Worm (Caenorhabditis elegans) whole organism, early embryonic: ENCODE results near the gene rpn-12.

Experiments
- B0310.2 ChIP-seq: sonication (generic microtip); optimal IDR thresholded peaks from 2 replicates; lab custom pipeline; 2016; ENCODE audit warnings: mild to moderate bottlenecking, missing genetic modification characterization, missing compliant biosample characterization
- F13C5.2 ChIP-seq: sonication (generic microtip); optimal IDR thresholded peaks from 2 replicates; lab custom pipeline; 2017; ENCODE audit warnings: mild to moderate bottlenecking, missing genetic modification characterization, inconsistent platforms, missing compliant biosample characterization
- aly-1 ChIP-seq: sonication (generic microtip); optimal IDR thresholded peaks from 2 replicates; lab custom pipeline; 2016; ENCODE audit warnings: missing genetic modification characterization, missing compliant biosample characterization
- ama-1 ChIP-seq: fragments of 150-350 bp; optimal IDR thresholded peaks from 2 replicates; lab custom pipeline; 2014
- ceh-13 ChIP-seq: fragments of 200-800 bp; sonication (Bioruptor generic); optimal IDR thresholded peaks from 2 replicates; lab custom pipeline; 2018; ENCODE audit warnings: mild to moderate bottlenecking, missing genetic modification characterization, missing compliant biosample characterization
- ceh-36 ChIP-seq: sonication (generic microtip); optimal IDR thresholded peaks from 2 replicates; lab custom pipeline; 2016; ENCODE audit warnings: missing genetic modification characterization, inconsistent platforms, missing compliant biosample characterization
- ets-7 ChIP-seq: sonication (generic microtip); optimal IDR thresholded peaks from 2 replicates; lab custom pipeline; 2016; ENCODE audit warnings: missing genotype, missing genetic modification characterization, missing compliant biosample characterization
- flt-1 ChIP-seq: fragments of 200-800 bp; sonication (Bioruptor generic); IDR thresholded peaks from 2 replicates; pipeline ENCODE4 v1.3.6; 2022; ENCODE audit warnings: missing genetic modification characterization, missing compliant biosample characterization
- hmbx-1 ChIP-seq: sonication (generic microtip); optimal IDR thresholded peaks from 2 replicates; lab custom pipeline; 2016; ENCODE audit warnings: mild to moderate bottlenecking, missing genetic modification characterization, missing compliant biosample characterization
- hmg-4 ChIP-seq: fragments of 200-800 bp; sonication (Bioruptor generic); optimal IDR thresholded peaks from 2 replicates; lab custom pipeline; 2018; ENCODE audit warnings: mild to moderate bottlenecking, missing genetic modification characterization, missing compliant biosample characterization
- hnd-1 ChIP-seq: sonication (generic microtip); optimal IDR thresholded peaks from 2 replicates; lab custom pipeline; 2016; ENCODE audit warnings: missing genetic modification characterization, missing compliant biosample characterization
- pes-1 ChIP-seq: fragments of 200-800 bp; sonication (Bioruptor generic); IDR thresholded peaks from 2 replicates; pipeline ENCODE4 v1.3.6; 2022; ENCODE audit warnings: missing genetic modification reagents, missing genetic modification characterization, missing compliant biosample characterization
- scrt-1 ChIP-seq: fragments of 200-800 bp; sonication (Bioruptor generic); IDR thresholded peaks from 2 replicates; pipeline ENCODE4 v1.3.6; 2022; ENCODE audit warnings: missing genetic modification characterization, missing compliant biosample characterization
- sea-1 ChIP-seq: fragments of 200-800 bp; sonication (Bioruptor generic); conservative IDR thresholded peaks from 2 replicates; pipeline ENCODE4 v1.3.6; 2022; ENCODE audit warnings: missing genetic modification characterization, missing compliant biosample characterization
- tbx-11 ChIP-seq: fragments of 200-800 bp; sonication (Bioruptor generic); IDR thresholded peaks from 2 replicates; pipeline ENCODE4 v1.3.6; 2022; ENCODE audit warnings: missing genetic modification characterization, missing compliant biosample characterization
- tbx-37 ChIP-seq: fragments of 200-800 bp; sonication (Bioruptor generic); conservative IDR thresholded peaks from 2 replicates; pipeline ENCODE4 v1.3.6; 2022; ENCODE audit warnings: missing genetic modification reagents, missing genetic modification characterization, missing compliant biosample characterization
- tra-4 ChIP-seq: sonication (generic microtip); optimal IDR thresholded peaks from 2 replicates; lab custom pipeline; 2017; ENCODE audit warnings: missing genetic modification characterization, missing compliant biosample characterization

Gene rpn-12

DNA sequence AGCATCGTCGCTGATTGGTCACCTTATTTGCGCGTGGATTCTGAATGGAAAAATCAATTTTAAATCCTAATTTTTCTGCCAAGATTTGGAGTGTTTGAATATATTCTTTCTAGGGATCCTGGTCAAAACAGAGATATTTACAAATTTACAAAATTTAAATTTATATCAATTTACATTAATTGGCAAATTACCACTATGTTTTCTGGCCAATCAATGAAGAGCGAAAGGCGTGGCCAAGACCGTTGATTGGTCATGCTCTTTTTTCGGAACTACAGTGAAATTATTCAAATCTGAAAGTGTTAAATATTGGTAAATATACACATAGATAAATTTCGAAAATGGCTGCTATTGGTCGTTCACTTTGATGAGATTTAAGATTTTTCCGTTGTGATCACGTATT lies 10.2 kb upstream of the rpn-12 start:
- TF ChIP-seq F13C5.2 (tag; lab: Kevin White, UChicago) (no peak), aly-1 (tag; lab: Kevin White, UChicago) (no peak), scrt-1 (no peak), hnd-1 (tag; lab: Kevin White, UChicago) (no peak), tbx-37 (GFP tag; lab: Robert Waterston, UW) (no peak)

DNA sequence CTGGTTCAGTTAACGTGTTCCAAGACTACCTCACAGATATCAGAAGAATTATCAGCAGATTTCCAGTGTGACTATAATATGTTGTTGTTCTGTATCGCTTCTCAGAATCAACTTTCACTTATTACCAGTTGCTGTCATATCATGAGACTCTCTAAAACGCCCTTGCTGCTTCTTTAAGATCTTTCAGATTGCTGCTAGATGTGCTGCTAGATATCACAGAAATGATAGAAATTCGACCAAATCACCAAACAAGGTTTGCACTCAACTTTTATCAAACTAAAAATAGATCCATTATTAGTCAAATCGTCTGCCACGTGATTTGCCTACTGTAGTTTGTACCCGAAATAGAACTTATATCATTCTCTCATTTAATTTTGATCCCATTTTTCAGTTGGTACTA lies 8.4 kb upstream of the rpn-12 start:
- no peak for TF ChIP-seq ceh-36 (tag; lab: Kevin White, UChicago)
- TF ChIP-seq tbx-37 (GFP tag; lab: Robert Waterston, UW) = no peak
- no peak for TF ChIP-seq pes-1

DNA sequence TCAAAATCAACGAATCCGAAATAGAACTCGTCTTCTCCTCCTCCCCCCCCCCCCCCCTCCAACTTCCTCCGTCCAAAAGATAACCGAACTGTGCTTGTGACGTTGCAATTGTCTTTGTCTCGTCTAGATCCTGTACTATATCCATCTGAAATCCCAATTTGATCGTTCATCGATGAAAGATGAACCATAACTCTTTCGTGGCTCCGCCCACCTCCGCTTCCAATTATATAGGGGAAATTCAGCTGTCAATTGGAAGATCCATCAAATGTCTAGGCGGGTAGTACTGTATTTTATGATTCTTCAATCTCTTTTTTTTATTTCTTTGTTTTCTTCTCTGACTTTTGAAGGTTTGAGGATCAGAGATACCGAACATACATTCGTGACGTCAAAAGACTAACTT lies 7.5 kb upstream of the rpn-12 start:
- TF ChIP-seq ets-7 (tag; lab: Kevin White, UChicago) (no peak), ama-1 (lab: Kevin White, UChicago) (no peak), tbx-11 (GFP tag; lab: Robert Waterston, UW) (no peak), F13C5.2 (tag; lab: Kevin White, UChicago) (no peak), pes-1 (no peak), scrt-1 (no peak), ceh-36 (tag; lab: Kevin White, UChicago) (no peak), B0310.2 (no peak), ceh-13 (GFP tag; lab: Kevin White, UChicago) (no peak), hmg-4 (GFP tag; lab: Kevin White, UChicago) (no peak)

DNA sequence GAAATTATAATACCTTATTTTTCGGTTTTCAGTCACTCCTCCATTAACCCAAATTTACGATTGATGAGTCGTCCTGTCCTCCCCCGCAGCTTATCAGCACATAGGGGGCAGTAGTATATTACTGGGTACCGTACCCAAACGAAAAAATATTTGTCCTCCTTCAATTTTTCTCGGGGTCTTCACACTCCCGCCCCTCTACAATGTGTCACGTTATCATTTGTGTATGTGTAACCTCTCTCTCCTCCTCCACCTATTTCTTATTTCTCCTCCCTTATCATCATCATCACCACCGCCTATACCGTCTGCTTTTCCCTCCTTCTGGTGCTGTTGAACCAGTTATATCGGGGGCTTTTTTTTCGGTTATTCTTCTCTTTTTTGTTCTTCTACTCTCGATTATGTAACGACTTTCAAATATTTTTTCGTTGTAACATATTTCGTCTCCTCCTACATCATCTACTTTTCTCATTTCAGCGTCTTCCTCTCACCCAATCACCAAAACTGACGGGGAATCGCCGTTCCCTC lies 6.6 kb upstream of the rpn-12 start, which contains the start of gene ghi-1:
Gene ghi-1, plus strand, starts transcription at position 472 of the 522 bp plus-strand sequence.
- TF ChIP-seq hmg-4 (GFP tag; lab: Kevin White, UChicago) (no peak), tbx-11 (GFP tag; lab: Robert Waterston, UW) (no peak), pes-1 (no peak), ets-7 (tag; lab: Kevin White, UChicago) (no peak), aly-1 (tag; lab: Kevin White, UChicago) (no peak), tra-4 (tag; lab: Kevin White, UChicago) (no peak), ceh-36 (tag; lab: Kevin White, UChicago) (no peak), B0310.2 (no peak), hmbx-1 (no peak), hnd-1 (tag; lab: Kevin White, UChicago) (no peak), ama-1 (lab: Kevin White, UChicago) (no peak)

DNA sequence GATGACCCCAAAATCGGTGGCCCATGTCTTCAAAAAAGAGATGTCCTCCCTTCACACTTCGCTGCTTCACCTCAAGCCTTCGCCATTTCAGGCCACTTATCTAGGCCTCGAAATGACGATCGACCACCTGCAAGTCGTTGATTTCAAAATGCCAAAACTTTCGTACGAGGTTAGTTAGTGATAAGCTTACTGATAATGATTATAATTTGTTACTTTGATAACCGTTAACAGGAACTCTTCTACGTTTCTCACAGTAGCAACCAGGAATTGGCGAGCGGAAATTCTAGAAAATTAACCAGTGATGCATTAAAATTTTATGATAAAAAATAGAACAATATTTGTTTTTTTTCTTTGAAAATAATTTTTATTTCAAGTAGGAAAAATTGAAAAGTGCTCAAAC lies 6.0 kb upstream of the rpn-12 start:
- TF ChIP-seq tra-4 (tag; lab: Kevin White, UChicago) = no peak

DNA sequence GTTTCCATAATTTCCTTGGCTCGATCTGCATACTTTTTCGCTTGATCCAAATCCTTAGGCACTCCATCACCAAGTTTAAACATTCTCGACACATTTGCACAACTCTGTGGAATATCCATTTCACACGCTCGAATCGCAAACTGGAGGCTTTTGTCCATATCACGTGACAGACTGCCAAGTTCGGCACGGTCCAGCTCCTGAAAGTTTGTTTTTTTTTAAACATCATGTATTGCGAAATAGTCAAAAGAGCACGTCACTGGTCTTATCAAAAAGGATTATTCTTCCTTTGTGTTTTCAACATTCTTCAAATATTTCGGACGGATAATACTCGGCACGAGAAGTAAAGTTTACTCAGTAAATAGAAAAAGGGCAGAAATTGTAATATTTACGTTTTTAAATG lies 3.7 kb upstream of the rpn-12 start:
- TF ChIP-seq hmbx-1 (no peak), tra-4 (tag; lab: Kevin White, UChicago) (no peak), flt-1 (GFP tag; lab: Robert Waterston, UW) (no peak), ama-1 (lab: Kevin White, UChicago) (no peak), B0310.2 (no peak), sea-1 (GFP tag; lab: Robert Waterston, UW) (no peak), tbx-11 (GFP tag; lab: Robert Waterston, UW) (no peak), pes-1 (no peak), F13C5.2 (tag; lab: Kevin White, UChicago) (no peak), hnd-1 (tag; lab: Kevin White, UChicago) (no peak), tbx-37 (GFP tag; lab: Robert Waterston, UW) (no peak)

DNA sequence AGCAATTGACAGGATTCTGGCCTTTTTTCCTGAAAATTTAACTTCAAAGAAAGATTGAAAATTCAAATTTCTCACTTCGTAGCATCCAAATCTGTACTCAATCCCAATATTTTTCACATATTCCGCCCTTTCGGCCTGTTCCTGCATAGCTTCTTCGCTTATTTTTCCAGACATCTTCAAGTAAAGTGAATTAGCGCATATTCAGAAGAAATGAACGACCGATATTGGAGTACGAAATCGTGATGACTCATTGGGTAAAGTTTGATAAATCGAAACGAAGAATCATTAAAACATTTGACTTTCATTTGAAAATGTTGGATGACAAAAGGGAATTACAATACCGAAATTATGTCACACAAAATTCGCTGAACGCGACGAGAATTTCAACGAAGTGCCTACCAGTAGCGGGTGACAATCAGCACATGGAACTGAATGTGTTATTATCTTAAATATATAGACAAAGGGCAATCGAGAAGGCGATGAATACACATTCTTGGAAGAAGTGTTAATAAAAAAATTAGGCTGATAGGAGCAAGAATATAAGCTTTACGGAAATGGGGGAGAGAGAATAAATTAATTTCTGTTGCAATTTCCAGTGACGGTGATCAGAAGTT lies 1.8 kb upstream of the rpn-12 start, which contains the start of gene coa-7:
Gene coa-7, minus strand, starts transcription at position 174 of the 614 bp plus-strand sequence.
- TF ChIP-seq hmbx-1 (no peak), F13C5.2 (tag; lab: Kevin White, UChicago) (no peak), pes-1 (no peak), hmg-4 (GFP tag; lab: Kevin White, UChicago) (no peak), sea-1 (GFP tag; lab: Robert Waterston, UW) (no peak), tbx-37 (GFP tag; lab: Robert Waterston, UW) (no peak), B0310.2 (no peak), scrt-1 (no peak), ceh-36 (tag; lab: Kevin White, UChicago) (no peak), ama-1 (lab: Kevin White, UChicago) (no peak), ets-7 (tag; lab: Kevin White, UChicago) (no peak), tbx-11 (GFP tag; lab: Robert Waterston, UW) (no peak), hnd-1 (tag; lab: Kevin White, UChicago) (no peak), flt-1 (GFP tag; lab: Robert Waterston, UW) (no peak), ceh-13 (GFP tag; lab: Kevin White, UChicago) (no peak), tra-4 (tag; lab: Kevin White, UChicago) (no peak), aly-1 (tag; lab: Kevin White, UChicago) (no peak)

DNA sequence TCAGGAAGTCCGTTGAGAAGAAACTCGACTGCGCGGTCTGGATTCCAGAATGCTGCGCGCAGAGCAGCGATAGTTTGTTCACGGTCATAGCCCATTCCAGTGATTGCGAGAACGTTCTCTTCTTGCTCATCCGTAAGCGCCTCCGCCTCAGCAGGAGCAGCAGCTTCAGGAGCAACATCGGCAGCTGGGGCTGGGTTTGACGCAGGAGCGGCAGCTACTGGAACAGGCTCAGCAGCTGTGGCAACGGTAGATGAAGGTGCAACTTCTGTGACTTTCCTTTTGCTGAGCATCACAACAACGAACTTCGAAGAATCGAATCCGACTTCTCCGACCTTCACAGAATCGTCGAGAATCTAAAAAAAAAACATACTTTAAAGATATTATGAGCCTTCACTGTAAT lies 799 bp upstream of the rpn-12 start:
- no peak for TF ChIP-seq hmbx-1
- TF ChIP-seq scrt-1 = no peak
- TF ChIP-seq ceh-13 (GFP tag; lab: Kevin White, UChicago) = no peak
- no peak for TF ChIP-seq hmg-4 (GFP tag; lab: Kevin White, UChicago)
- no peak for TF ChIP-seq tbx-37 (GFP tag; lab: Robert Waterston, UW)
- no peak for TF ChIP-seq flt-1 (GFP tag; lab: Robert Waterston, UW)
- no peak for TF ChIP-seq ceh-36 (tag; lab: Kevin White, UChicago)
- TF ChIP-seq aly-1 (tag; lab: Kevin White, UChicago) = no peak
- TF ChIP-seq tra-4 (tag; lab: Kevin White, UChicago) = no peak
- TF ChIP-seq ets-7 (tag; lab: Kevin White, UChicago) = no peak
- no peak for TF ChIP-seq B0310.2
- TF ChIP-seq F13C5.2 (tag; lab: Kevin White, UChicago) = no peak
- TF ChIP-seq sea-1 (GFP tag; lab: Robert Waterston, UW) = no peak
- TF ChIP-seq tbx-11 (GFP tag; lab: Robert Waterston, UW) = no peak
- no peak for TF ChIP-seq pes-1
- TF ChIP-seq ama-1 (lab: Kevin White, UChicago) = no peak
- no peak for TF ChIP-seq hnd-1 (tag; lab: Kevin White, UChicago)
